Fruit fly (Drosophila melanogaster) whole organism, prepupa: ENCODE measurements around the gene orb.
A peak's percentile ranks its signal among the peaks of the same experiment; 100 is the strongest.

Experiments used
- CG10631 ChIP-seq: fragments of 200-800 bp; sonication (Bioruptor generic); optimal IDR thresholded peaks from 2 replicates; lab custom pipeline; 2016; ENCODE audit warnings: missing biosample characterization, missing genetic modification characterization
- CG10669 ChIP-seq: fragments of 200-800 bp; sonication (Bioruptor generic); optimal IDR thresholded peaks from 3 replicates; lab custom pipeline; 2018; ENCODE audit warnings: missing biosample characterization, mild to moderate bottlenecking, missing genetic modification characterization, moderate library complexity
- CG11294 ChIP-seq: fragments of 200-800 bp; sonication (Bioruptor generic); IDR thresholded peaks from 2 replicates; pipeline ENCODE4 v1.3.6; 2022; ENCODE audit warnings: missing biosample characterization, missing genetic modification characterization
- CG11902 ChIP-seq: fragments of 200-800 bp; sonication (Bioruptor generic); optimal IDR thresholded peaks from 3 replicates; lab custom pipeline; 2016; ENCODE audit warnings: missing biosample characterization, missing genetic modification characterization
- CG15336 ChIP-seq: fragments of 200-800 bp; sonication (Bioruptor generic); IDR thresholded peaks from 2 replicates; pipeline ENCODE4 v1.3.6; 2022; ENCODE audit warnings: missing biosample characterization, missing genetic modification characterization
- CG3032 ChIP-seq: fragments of 200-800 bp; optimal IDR thresholded peaks from 2 replicates; lab custom pipeline; 2019; ENCODE audit warnings: missing biosample characterization, mild to moderate bottlenecking, missing genetic modification characterization, moderate library complexity
- CG31627 ChIP-seq: fragments of 200-800 bp; sonication (Bioruptor generic); optimal IDR thresholded peaks from 3 replicates; lab custom pipeline; 2016; ENCODE audit warnings: missing biosample characterization, missing genetic modification characterization
- CG32006 ChIP-seq: fragments of 200-800 bp; sonication (Bioruptor generic); optimal IDR thresholded peaks from 3 replicates; lab custom pipeline; 2017; ENCODE audit warnings: missing biosample characterization, mild to moderate bottlenecking, missing genetic modification characterization
- CG34406 ChIP-seq: fragments of 200-800 bp; sonication (Bioruptor generic); optimal IDR thresholded peaks from 3 replicates; lab custom pipeline; 2016; ENCODE audit warnings: missing biosample characterization, missing genetic modification characterization
- CG3919 ChIP-seq: fragments of 200-800 bp; sonication (Bioruptor generic); optimal IDR thresholded peaks from 3 replicates; lab custom pipeline; 2016; ENCODE audit warnings: missing biosample characterization, missing genetic modification characterization
- CG6163 ChIP-seq: fragments of 200-800 bp; sonication (Bioruptor generic); IDR thresholded peaks from 3 replicates; pipeline ENCODE4 v1.3.6; 2022; ENCODE audit warnings: missing biosample characterization, missing genetic modification characterization
- CG6276 ChIP-seq: fragments of 200-800 bp; sonication (Bioruptor generic); optimal IDR thresholded peaks from 2 replicates; lab custom pipeline; 2017; ENCODE audit warnings: missing biosample characterization, mild to moderate bottlenecking, missing genetic modification characterization
- CG6792 ChIP-seq: fragments of 200-800 bp; sonication (Bioruptor generic); optimal IDR thresholded peaks from 3 replicates; lab custom pipeline; 2016; ENCODE audit warnings: missing biosample characterization, missing genetic modification characterization
- CG6808 ChIP-seq: fragments of 200-800 bp; sonication (Bioruptor generic); optimal IDR thresholded peaks from 3 replicates; lab custom pipeline; 2017; ENCODE audit warnings: missing biosample characterization, missing genetic modification characterization, mild to moderate bottlenecking, moderate library complexity, missing genetic modification reagents
- CG6854 ChIP-seq: fragments of 200-800 bp; sonication (Bioruptor generic); optimal IDR thresholded peaks from 2 replicates; lab custom pipeline; 2017; ENCODE audit warnings: missing biosample characterization, mild to moderate bottlenecking, missing genetic modification characterization
- CG7368 ChIP-seq: fragments of 200-800 bp; sonication (Bioruptor generic); optimal IDR thresholded peaks from 3 replicates; lab custom pipeline; 2016; ENCODE audit warnings: missing biosample characterization, missing genetic modification characterization
- CG8119 ChIP-seq: fragments of 200-800 bp; sonication (Bioruptor generic); IDR thresholded peaks from 3 replicates; pipeline ENCODE4 v1.3.6; 2022; ENCODE audit warnings: missing biosample characterization, missing genetic modification characterization
- CG8319 ChIP-seq: fragments of 200-800 bp; sonication (Bioruptor generic); optimal IDR thresholded peaks from 3 replicates; lab custom pipeline; 2016; ENCODE audit warnings: missing biosample characterization, missing genetic modification characterization
- CG8632 ChIP-seq: fragments of 200-800 bp; sonication (Bioruptor generic); optimal IDR thresholded peaks from 3 replicates; lab custom pipeline; 2016; ENCODE audit warnings: missing biosample characterization, missing genetic modification characterization
- CG9139 ChIP-seq: fragments of 200-800 bp; sonication (Bioruptor generic); optimal IDR thresholded peaks from 3 replicates; lab custom pipeline; 2017; ENCODE audit warnings: missing biosample characterization, mild to moderate bottlenecking, missing genetic modification characterization
- Eip75B ChIP-seq: fragments of 200-800 bp; sonication (Bioruptor generic); optimal IDR thresholded peaks from 3 replicates; lab custom pipeline; 2016; ENCODE audit warnings: missing biosample characterization, missing genetic modification characterization
- Eip78C ChIP-seq: fragments of 200-800 bp; sonication (Bioruptor generic); peaks from one replicate; lab custom pipeline; 2016; ENCODE audit warnings: missing biosample characterization, missing genetic modification characterization
- Eip93F ChIP-seq: fragments of 200-800 bp; sonication (Bioruptor generic); optimal IDR thresholded peaks from 2 replicates; lab custom pipeline; 2016; ENCODE audit warnings: missing biosample characterization, mild to moderate bottlenecking, missing genetic modification characterization
- Ets21C ChIP-seq: fragments of 200-800 bp; sonication (Bioruptor generic); optimal IDR thresholded peaks from 3 replicates; lab custom pipeline; 2016; ENCODE audit warnings: missing biosample characterization, missing genetic modification characterization
- Ets96B ChIP-seq: fragments of 200-800 bp; optimal IDR thresholded peaks from 2 replicates; lab custom pipeline; 2019; ENCODE audit warnings: missing biosample characterization, mild to moderate bottlenecking, missing genetic modification characterization, moderate library complexity
- Gug ChIP-seq: fragments of 200-800 bp; sonication (Bioruptor generic); IDR thresholded peaks from 2 replicates; pipeline ENCODE4 v1.3.6; 2022; ENCODE audit warnings: missing biosample characterization, missing genetic modification characterization
- Hr38 ChIP-seq: sonication (Bioruptor generic); optimal IDR thresholded peaks from 2 replicates; lab custom pipeline; 2016; ENCODE audit warnings: missing biosample characterization, missing genetic modification characterization
- Hr39 ChIP-seq: fragments of 200-800 bp; sonication (Bioruptor generic); optimal IDR thresholded peaks from 2 replicates; lab custom pipeline; 2016; ENCODE audit warnings: missing biosample characterization, missing genetic modification characterization
- Lpt ChIP-seq: fragments of 200-800 bp; sonication (Bioruptor generic); optimal IDR thresholded peaks from 3 replicates; lab custom pipeline; 2016; ENCODE audit warnings: missing biosample characterization, missing genetic modification characterization
- Met ChIP-seq: fragments of 200-800 bp; sonication (Bioruptor generic); optimal IDR thresholded peaks from 3 replicates; lab custom pipeline; 2016; ENCODE audit warnings: missing biosample characterization, missing genetic modification characterization
- OdsH ChIP-seq: fragments of 200-800 bp; sonication (Bioruptor generic); optimal IDR thresholded peaks from 3 replicates; lab custom pipeline; 2016; ENCODE audit warnings: missing biosample characterization, missing genetic modification characterization
- Smox ChIP-seq: fragments of 200-800 bp; sonication (Bioruptor generic); optimal IDR thresholded peaks from 3 replicates; lab custom pipeline; 2016; ENCODE audit warnings: missing biosample characterization, missing genetic modification characterization
- Sox102F ChIP-seq: fragments of 200-800 bp; sonication (Bioruptor generic); optimal IDR thresholded peaks from 2 replicates; lab custom pipeline; 2016; ENCODE audit warnings: missing biosample characterization, mild to moderate bottlenecking, missing genetic modification characterization
- Sox14 ChIP-seq: fragments of 200-800 bp; sonication (Bioruptor generic); optimal IDR thresholded peaks from 3 replicates; lab custom pipeline; 2016; ENCODE audit warnings: missing biosample characterization, missing genetic modification characterization
- Sox15 ChIP-seq: fragments of 200-800 bp; sonication (Bioruptor generic); optimal IDR thresholded peaks from 3 replicates; lab custom pipeline; 2016; ENCODE audit warnings: missing biosample characterization, missing genetic modification characterization
- achi ChIP-seq: fragments of 200-800 bp; sonication (Bioruptor generic); optimal IDR thresholded peaks from 3 replicates; lab custom pipeline; 2016; ENCODE audit warnings: missing biosample characterization, missing genetic modification characterization
- acj6 ChIP-seq: fragments of 200-800 bp; sonication (Bioruptor generic); optimal IDR thresholded peaks from 3 replicates; lab custom pipeline; 2016; ENCODE audit warnings: missing biosample characterization, missing genetic modification characterization
- cyc ChIP-seq: fragments of 200-800 bp; sonication (Bioruptor generic); optimal IDR thresholded peaks from 3 replicates; lab custom pipeline; 2016; ENCODE audit warnings: missing biosample characterization, missing genetic modification characterization
- dac ChIP-seq: fragments of 200-800 bp; sonication (Bioruptor generic); optimal IDR thresholded peaks from 2 replicates; lab custom pipeline; 2017; ENCODE audit warnings: missing biosample characterization, mild to moderate bottlenecking, missing genetic modification characterization
- dsx ChIP-seq: fragments of 200-800 bp; optimal IDR thresholded peaks from 3 replicates; lab custom pipeline; 2019; ENCODE audit warnings: missing biosample characterization, mild to moderate bottlenecking, missing genetic modification characterization, moderate library complexity; ENCODE audit not compliant: poor library complexity, severe bottlenecking
- eg ChIP-seq: fragments of 200-800 bp; sonication (Bioruptor generic); IDR thresholded peaks from 3 replicates; pipeline ENCODE4 v1.3.6; 2022; ENCODE audit warnings: missing biosample characterization, missing genetic modification characterization
- esn ChIP-seq: fragments of 200-800 bp; sonication (Bioruptor generic); optimal IDR thresholded peaks from 2 replicates; lab custom pipeline; 2016; ENCODE audit warnings: missing biosample characterization, mild to moderate bottlenecking, missing genetic modification characterization, moderate library complexity
- fd59A ChIP-seq: fragments of 200-800 bp; sonication (Bioruptor generic); optimal IDR thresholded peaks from 2 replicates; lab custom pipeline; 2017; ENCODE audit warnings: missing biosample characterization, mild to moderate bottlenecking, missing genetic modification characterization, missing genetic modification reagents
- fkh ChIP-seq: fragments of 200-800 bp; sonication (Bioruptor generic); optimal IDR thresholded peaks from 3 replicates; lab custom pipeline; 2017; ENCODE audit warnings: missing biosample characterization, mild to moderate bottlenecking, missing genetic modification characterization, moderate library complexity
- lz ChIP-seq: fragments of 200-800 bp; sonication (Bioruptor generic); optimal IDR thresholded peaks from 3 replicates; lab custom pipeline; 2016; ENCODE audit warnings: missing biosample characterization, missing genetic modification characterization
- net ChIP-seq: fragments of 200-800 bp; sonication (Bioruptor generic); optimal IDR thresholded peaks from 3 replicates; lab custom pipeline; 2016; ENCODE audit warnings: missing biosample characterization, missing genetic modification characterization
- pdm3 ChIP-seq: fragments of 200-800 bp; sonication (Bioruptor generic); optimal IDR thresholded peaks from 3 replicates; lab custom pipeline; 2016; ENCODE audit warnings: missing biosample characterization, missing genetic modification characterization
- salr ChIP-seq, 2 experiments: fragments of 200-800 bp; sonication (Bioruptor generic); optimal IDR thresholded peaks; 3 replicates each; lab custom pipeline; 2016 to 2018; ENCODE audit warnings: missing biosample characterization in 2 of 2, missing genetic modification characterization in 2 of 2, mild to moderate bottlenecking in 1 of 2
- spab ChIP-seq: fragments of 200-800 bp; sonication (Bioruptor generic); optimal IDR thresholded peaks from 2 replicates; lab custom pipeline; 2017; ENCODE audit warnings: missing biosample characterization, mild to moderate bottlenecking, missing genetic modification characterization, missing genetic modification reagents
- ss ChIP-seq, 2 experiments: fragments of 200-800 bp; sonication (Bioruptor generic); optimal IDR thresholded peaks; 2 replicates in 1 of 2; 3 replicates in 1 of 2; lab custom pipeline; 2017 to 2018; ENCODE audit warnings: mild to moderate bottlenecking in 2 of 2, missing biosample characterization in 2 of 2, missing genetic modification characterization in 2 of 2, moderate library complexity in 1 of 2
- svp ChIP-seq: fragments of 200-800 bp; sonication (Bioruptor generic); peaks from one replicate; lab custom pipeline; 2016; ENCODE audit warnings: missing biosample characterization, missing genetic modification characterization
- topi ChIP-seq: fragments of 200-800 bp; sonication (Bioruptor generic); optimal IDR thresholded peaks from 3 replicates; lab custom pipeline; 2016; ENCODE audit warnings: missing biosample characterization, missing genetic modification characterization
- vri ChIP-seq: fragments of 200-800 bp; sonication (Bioruptor generic); optimal IDR thresholded peaks from 3 replicates; lab custom pipeline; 2016; ENCODE audit warnings: missing biosample characterization, mild to moderate bottlenecking, missing genetic modification characterization

The orb gene

dm6 chr3R:23295360-23295772, 14.7 kb upstream of the orb start:
- TF ChIP-seq net (GFP tag; lab: Kevin White, UChicago) (peak; percentile 64), fd59A (GFP tag; lab: Kevin White, UChicago) (peak; percentile 23), pdm3 (GFP tag; lab: Kevin White, UChicago) (peak; percentile 55), CG6792 (GFP tag; lab: Kevin White, UChicago) (peak; percentile 16), Smox (GFP tag; lab: Kevin White, UChicago) (peak; percentile 22), lz (GFP tag; lab: Kevin White, UChicago) (peak; percentile 12), CG6854 (GFP tag; lab: Kevin White, UChicago) (peak; percentile 43), CG11902 (no peak), CG3919 (peak; percentile 73), ss (GFP tag; optimal IDR thresholded peaks at IDR 0.05; lab: Kevin White, UChicago) (peak; percentile 83 to 84), CG32006 (GFP tag; lab: Kevin White, UChicago) (peak; percentile 51), Ets21C (no peak), CG11294 (GFP tag; lab: Robert Waterston, UW) (peak; percentile 31; the same call in 1 of the 2 replicates), CG6276 (GFP tag; lab: Kevin White, UChicago) (peak; percentile 70), salr (GFP tag; optimal IDR thresholded peaks at IDR 0.05; lab: Kevin White, UChicago) (peak; percentile 54 to 58), Sox102F (GFP tag; lab: Kevin White, UChicago) (peak; percentile 74), CG8632 (GFP tag; lab: Kevin White, UChicago) (peak; percentile 39), Met (peak; percentile 49), acj6 (peak; percentile 23), vri (GFP tag; lab: Kevin White, UChicago) (peak; percentile 82), Lpt (GFP tag; lab: Kevin White, UChicago) (peak; percentile 53), CG10631 (GFP tag; lab: Kevin White, UChicago) (no peak), spab (GFP tag; lab: Kevin White, UChicago) (peak; percentile 47), CG15336 (GFP tag; lab: Robert Waterston, UW) (peak; percentile 73), cyc (GFP tag; lab: Kevin White, UChicago) (peak; percentile 9), Gug (GFP tag; lab: Robert Waterston, UW) (no peak), Hr38 (no peak), fkh (peak; percentile 78), CG6808 (GFP tag; lab: Kevin White, UChicago) (peak; percentile 67), achi (peak; percentile 56), svp (GFP tag; lab: Kevin White, UChicago) (peak; percentile 81), Eip93F (GFP tag; lab: Kevin White, UChicago) (no peak), Eip78C (GFP tag; lab: Kevin White, UChicago) (peak; percentile 84), Hr39 (GFP tag; lab: Kevin White, UChicago) (no peak), CG8119 (GFP tag; lab: Robert Waterston, UW) (peak; percentile 78), topi (GFP tag; lab: Kevin White, UChicago) (peak; percentile 50), OdsH (GFP tag; lab: Kevin White, UChicago) (peak; percentile 49), CG3032 (peak; percentile 56), dsx (GFP tag; lab: Kevin White, UChicago) (peak; percentile 78), dac (peak; percentile 17), CG7368 (GFP tag; lab: Kevin White, UChicago) (peak; percentile 60), Ets96B (peak; percentile 69), CG6163 (peak; percentile 78), Sox14 (peak; percentile 54), eg (GFP tag; lab: Robert Waterston, UW) (peak; percentile 83), CG31627 (GFP tag; lab: Kevin White, UChicago) (no peak), Eip75B (GFP tag; lab: Kevin White, UChicago) (peak; percentile 44), CG34406 (GFP tag; lab: Kevin White, UChicago) (peak; percentile 52), Sox15 (GFP tag; lab: Kevin White, UChicago) (no peak), CG10669 (GFP tag; lab: Kevin White, UChicago) (peak; percentile 44), esn (GFP tag; lab: Kevin White, UChicago) (peak; percentile 52), CG9139 (GFP tag; lab: Kevin White, UChicago) (peak; percentile 51), CG8319 (GFP tag; lab: Kevin White, UChicago) (peak; percentile 40)
